Worm (Caenorhabditis elegans) whole organism, L3 larva: Measurements from ENCODE around the gene grd-7.

Experiments used
- ceh-82 ChIP-seq: fragments of 150-350 bp; optimal IDR thresholded peaks from 2 replicates; lab custom pipeline; 2014; ENCODE audit warnings: missing biosample characterization, missing genetic modification characterization
- elt-2 ChIP-seq: sonication (generic microtip); optimal IDR thresholded peaks from 2 replicates; lab custom pipeline; 2016; ENCODE audit warnings: missing genetic modification reagents, mild to moderate bottlenecking, missing genetic modification characterization, missing compliant biosample characterization
- elt-3 ChIP-seq, 3 experiments: fragments of 150-350 bp in 1 of 3; sonication (generic microtip) in 2 of 3; optimal IDR thresholded peaks; 2 replicates in 2 of 3; 4 replicates in 1 of 3; lab custom pipeline; 2014 to 2017; ENCODE audit warnings: missing biosample characterization in 3 of 3, missing genetic modification characterization in 3 of 3
- lin-15B ChIP-seq: fragments of 150-350 bp; optimal IDR thresholded peaks from 2 replicates; lab custom pipeline; 2014; ENCODE audit warnings: missing biosample characterization, missing genetic modification characterization
- lin-39 ChIP-seq: fragments of 150-350 bp; optimal IDR thresholded peaks from 2 replicates; lab custom pipeline; 2018; ENCODE audit warnings: missing biosample characterization, missing genetic modification reagents, missing genetic modification characterization
- nhr-12 ChIP-seq: fragments of 150-350 bp; optimal IDR thresholded peaks from 2 replicates; lab custom pipeline; 2014; ENCODE audit warnings: missing biosample characterization, missing genetic modification characterization
- nhr-23 ChIP-seq: fragments of 150-350 bp; optimal IDR thresholded peaks from 2 replicates; lab custom pipeline; 2014; ENCODE audit warnings: missing biosample characterization, missing genetic modification reagents, missing genetic modification characterization
- nhr-67 ChIP-seq: fragments of 150-350 bp; optimal IDR thresholded peaks from 2 replicates; lab custom pipeline; 2014; ENCODE audit warnings: missing biosample characterization, missing genetic modification characterization
- nhr-76 ChIP-seq: fragments of 150-350 bp; sonication (generic microtip); optimal IDR thresholded peaks from 5 replicates; lab custom pipeline; 2014; ENCODE audit warnings: missing biosample characterization, missing genetic modification characterization
- skn-1 ChIP-seq: fragments of 150-350 bp; optimal IDR thresholded peaks from 2 replicates; lab custom pipeline; 2014; ENCODE audit warnings: missing biosample characterization, missing genetic modification characterization
- unc-62 ChIP-seq: fragments of 150-350 bp; sonication (generic microtip); optimal IDR thresholded peaks from 4 replicates; lab custom pipeline; 2014; ENCODE audit warnings: missing biosample characterization, missing genetic modification reagents, missing genetic modification characterization
- zag-1 ChIP-seq: fragments of 150-350 bp; optimal IDR thresholded peaks from 2 replicates; lab custom pipeline; 2014; ENCODE audit warnings: missing biosample characterization, missing genetic modification characterization

DNA sequence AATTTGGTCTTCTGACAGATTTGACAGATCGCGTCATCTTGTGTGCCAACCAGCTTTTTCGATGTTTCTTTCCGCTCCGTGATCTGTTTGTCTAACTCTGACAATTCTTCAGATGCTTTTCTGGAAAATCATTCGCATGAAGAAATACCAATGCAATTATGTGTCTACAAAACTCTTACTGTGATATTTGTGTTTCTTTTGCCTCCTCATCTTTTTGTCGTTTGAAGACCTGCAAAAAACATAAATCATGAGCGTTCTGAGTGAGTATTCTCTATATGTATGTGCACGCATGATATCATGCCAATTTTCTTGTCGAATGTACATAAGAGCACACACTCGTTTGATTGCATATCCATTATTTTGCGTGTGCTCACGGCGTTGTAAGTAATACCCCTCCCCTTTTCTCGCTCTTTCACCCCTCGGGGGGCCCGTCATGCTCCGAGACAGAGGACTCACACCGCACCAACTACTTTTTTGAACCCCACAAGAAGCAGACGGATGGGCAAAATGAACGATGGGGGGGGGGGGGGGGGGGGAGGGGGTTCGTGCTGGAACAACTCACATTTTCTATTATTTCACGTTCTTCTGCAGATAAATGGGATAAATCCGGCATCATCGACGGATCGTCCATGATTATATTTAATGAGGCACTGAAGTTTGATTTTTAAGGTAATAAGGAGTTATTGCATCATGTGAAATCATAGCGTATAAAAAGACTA lies 10.6 kb upstream of the grd-7 start, which contains the start of gene unc-10:
- no peak for TF ChIP-seq skn-1 (tag; lab: Kevin White, UChicago)
- TF ChIP-seq zag-1, result no peak
- no peak for TF ChIP-seq elt-3 (tag; optimal IDR thresholded peaks at IDR 0.05; lab: Kevin White, UChicago)
- no peak for TF ChIP-seq elt-2 (tag; lab: Kevin White, UChicago)
- TF ChIP-seq nhr-76 (tag; lab: Kevin White, UChicago), result no peak
- no peak for TF ChIP-seq unc-62 (GFP tag; lab: Kevin White, UChicago)
- TF ChIP-seq nhr-67 (tag; lab: Kevin White, UChicago), result no peak
- no peak for TF ChIP-seq nhr-23 (tag; lab: Kevin White, UChicago)
- no peak for TF ChIP-seq nhr-12
- TF ChIP-seq lin-39 (tag; lab: Kevin White, UChicago), result no peak
- no peak for TF ChIP-seq ceh-82
- TF ChIP-seq lin-15B (tag; lab: Kevin White, UChicago), result no peak
